Worm (Caenorhabditis elegans): Measurements from ENCODE around the gene M110.8.

DNA sequence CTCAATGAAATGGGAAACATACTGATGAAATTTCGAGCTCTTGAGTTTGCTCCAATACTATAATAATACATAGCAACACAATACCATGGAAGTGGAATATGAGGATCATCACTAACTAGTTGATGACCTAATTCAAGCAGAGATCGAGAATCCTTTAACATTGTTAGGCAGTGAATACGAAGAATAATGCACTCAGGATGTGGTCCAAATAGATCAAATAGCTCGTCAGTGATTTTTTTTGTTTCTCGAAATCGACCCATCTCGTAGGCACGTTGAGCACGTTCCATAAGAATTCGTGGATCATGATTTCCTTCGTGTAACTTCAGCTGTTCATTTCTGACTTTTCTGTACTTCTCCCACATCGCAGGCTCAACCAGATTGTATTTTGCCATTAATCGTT lies 48.5 kb downstream of the M110.8 start:
- TF ChIP-seq nhr-23 (tag; optimal IDR thresholded peaks at IDR 0.05) (no peak), ceh-16 (tag; optimal IDR thresholded peaks at IDR 0.05) (no peak), sea-2 (GFP tag; optimal IDR thresholded peaks at IDR 0.05) (no peak), zag-1 (tag; optimal IDR thresholded peaks at IDR 0.05) (no peak), nhr-67 (tag; optimal IDR thresholded peaks at IDR 0.05) (no peak), ztf-11 (tag; optimal IDR thresholded peaks at IDR 0.05) (no peak), lin-15B (tag; optimal IDR thresholded peaks at IDR 0.05) (no peak)

Measured in whole organism, L3 larva.